Fruit fly (Drosophila melanogaster): ENCODE results near the gene Pcyt1.

Pcyt1 gene

DNA sequence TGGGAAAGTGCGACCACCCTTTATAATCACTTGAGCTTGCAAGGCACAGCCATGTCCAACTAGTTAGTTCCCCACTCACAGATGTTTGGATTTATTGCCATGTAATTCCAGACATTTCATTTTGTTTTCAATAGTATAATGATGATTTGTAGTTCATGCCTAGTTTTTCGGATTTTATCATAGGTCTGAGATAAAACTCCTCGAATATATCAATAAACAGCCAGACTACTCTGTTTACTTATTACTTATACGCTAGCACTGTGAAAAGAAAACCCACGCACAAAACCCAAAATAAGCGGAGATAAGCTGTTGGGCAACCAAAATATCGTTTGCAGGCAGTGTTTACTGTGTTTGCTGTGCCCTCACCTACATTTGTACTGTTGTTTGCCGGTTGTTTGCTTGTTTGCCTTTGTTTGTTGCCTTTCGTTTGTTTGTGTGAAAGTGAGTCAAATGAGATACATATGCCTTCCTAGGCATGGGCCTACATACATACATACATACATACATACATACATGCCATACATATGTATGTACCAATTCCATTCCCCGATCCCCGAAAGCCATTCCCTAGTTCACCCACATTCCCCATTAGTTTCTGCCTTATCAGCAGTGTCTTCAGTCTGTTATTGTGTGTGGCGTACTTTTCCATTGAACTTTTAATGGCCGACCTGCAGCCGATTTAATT, 33.4 kb downstream of the Pcyt1 start:
- TF ChIP-seq net (GFP tag; optimal IDR thresholded peaks at IDR 0.05): peak; percentile 22
- peak; percentile 50 for TF ChIP-seq achi (GFP tag; optimal IDR thresholded peaks at IDR 0.05)
- peak; percentile 29 for TF ChIP-seq acj6 (GFP tag; optimal IDR thresholded peaks at IDR 0.05)
- TF ChIP-seq salr (GFP tag; optimal IDR thresholded peaks at IDR 0.05): peak in 1 of 2 experiments; percentile 16
- TF ChIP-seq fkh (GFP tag; optimal IDR thresholded peaks at IDR 0.05): peak; percentile 98
- peak; percentile 20 for TF ChIP-seq vri (GFP tag; optimal IDR thresholded peaks at IDR 0.05)
- TF ChIP-seq Eip75B (GFP tag; optimal IDR thresholded peaks at IDR 0.05): peak; percentile 56
- TF ChIP-seq Smox (GFP tag; optimal IDR thresholded peaks at IDR 0.05): no peak
- peak; percentile 48 for TF ChIP-seq OdsH (GFP tag; optimal IDR thresholded peaks at IDR 0.05)
- no peak for TF ChIP-seq fd59A (GFP tag; optimal IDR thresholded peaks at IDR 0.05)
- TF ChIP-seq CG1621 (tag; optimal IDR thresholded peaks at IDR 0.05): peak; percentile 12
- peak; percentile 36; the same call in 1 of the 2 replicates for TF ChIP-seq CG15336 (GFP tag; IDR thresholded peaks at IDR 0.05)
- TF ChIP-seq esn (GFP tag; optimal IDR thresholded peaks at IDR 0.05): peak; percentile 41
- TF ChIP-seq CG6854 (GFP tag; optimal IDR thresholded peaks at IDR 0.05): no peak
- no peak for TF ChIP-seq Lpt (GFP tag; optimal IDR thresholded peaks at IDR 0.05)
- no peak for TF ChIP-seq CG6276 (GFP tag; optimal IDR thresholded peaks at IDR 0.05)
- TF ChIP-seq CG6808 (GFP tag; optimal IDR thresholded peaks at IDR 0.05): no peak
- TF ChIP-seq Met (GFP tag; optimal IDR thresholded peaks at IDR 0.05): peak; percentile 36
- no peak for TF ChIP-seq Blimp-1 (GFP tag; optimal IDR thresholded peaks at IDR 0.05)
- peak; percentile 55 for TF ChIP-seq Sox14 (GFP tag; optimal IDR thresholded peaks at IDR 0.05)
- peak; percentile 18 for TF ChIP-seq spab (GFP tag; optimal IDR thresholded peaks at IDR 0.05)
- TF ChIP-seq CG11762 (GFP tag; optimal IDR thresholded peaks at IDR 0.05; ENCODE audit: insufficient read depth): peak; percentile 10
- TF ChIP-seq CG34406 (GFP tag; optimal IDR thresholded peaks at IDR 0.05): peak; percentile 41
- TF ChIP-seq Hr38 (GFP tag; optimal IDR thresholded peaks at IDR 0.05): no peak
- TF ChIP-seq CG10631 (GFP tag; optimal IDR thresholded peaks at IDR 0.05): peak; percentile 26
- TF ChIP-seq CG32006 (GFP tag; optimal IDR thresholded peaks at IDR 0.05): peak; percentile 60
- TF ChIP-seq CG11902 (GFP tag; optimal IDR thresholded peaks at IDR 0.05): no peak
- TF ChIP-seq Ets96B (tag; optimal IDR thresholded peaks at IDR 0.05): peak; percentile 43
- peak; percentile 37 for TF ChIP-seq lz (GFP tag; optimal IDR thresholded peaks at IDR 0.05)
- TF ChIP-seq CG7368 (GFP tag; optimal IDR thresholded peaks at IDR 0.05): peak; percentile 40
- TF ChIP-seq CG3919 (GFP tag; optimal IDR thresholded peaks at IDR 0.05): peak; percentile 31
- no peak for TF ChIP-seq Sox15 (GFP tag; optimal IDR thresholded peaks at IDR 0.05)
- TF ChIP-seq Sox102F (GFP tag; optimal IDR thresholded peaks at IDR 0.05): peak; percentile 37
- no peak for TF ChIP-seq CG6163 (GFP tag; IDR thresholded peaks at IDR 0.05)
- no peak for TF ChIP-seq CG9139 (GFP tag; optimal IDR thresholded peaks at IDR 0.05)
- TF ChIP-seq cyc (GFP tag; optimal IDR thresholded peaks at IDR 0.05): peak; percentile 4
- TF ChIP-seq ss (GFP tag; optimal IDR thresholded peaks at IDR 0.05): no peak
- TF ChIP-seq fd85E (GFP tag; optimal IDR thresholded peaks at IDR 0.05): no peak
- peak; percentile 18 for TF ChIP-seq Hr39 (GFP tag; optimal IDR thresholded peaks at IDR 0.05)
- TF ChIP-seq pdm3 (GFP tag; optimal IDR thresholded peaks at IDR 0.05): peak; percentile 31
- TF ChIP-seq CG4318 (GFP tag; optimal IDR thresholded peaks at IDR 0.05): no peak
- peak; percentile 39 for TF ChIP-seq CG10669 (GFP tag; optimal IDR thresholded peaks at IDR 0.05)
- peak; percentile 15 for TF ChIP-seq CG31627 (GFP tag; optimal IDR thresholded peaks at IDR 0.05)
- TF ChIP-seq Ets21C (GFP tag; optimal IDR thresholded peaks at IDR 0.05): no peak
- TF ChIP-seq CG16779 (tag; optimal IDR thresholded peaks at IDR 0.05): no peak
- no peak for TF ChIP-seq CG8319 (GFP tag; optimal IDR thresholded peaks at IDR 0.05)
- peak; percentile 53 for TF ChIP-seq Hr4 (GFP tag; optimal IDR thresholded peaks at IDR 0.05)
- TF ChIP-seq Eip93F (GFP tag; optimal IDR thresholded peaks at IDR 0.05): no peak
- no peak for TF ChIP-seq CG11294 (GFP tag; IDR thresholded peaks at IDR 0.05)
- peak; percentile 64 for TF ChIP-seq Eip78C (GFP tag)
- TF ChIP-seq dac (GFP tag; optimal IDR thresholded peaks at IDR 0.05): peak; percentile 15

Data from whole organism, prepupa.